Worm (Caenorhabditis elegans): Measurements from ENCODE around the gene R05G6.9.

Gene R05G6.9

ce11 chrIV:7512617-7513233 lies 3.3 kb downstream of the R05G6.9 start, which contains the start of the genes plc-4 and R05G6.4 (continued):
- no peak for TF ChIP-seq F49E8.2 (tag; optimal IDR thresholded peaks at IDR 0.05; ENCODE audit: borderline replicate concordance)
- no peak for TF ChIP-seq madf-5 (GFP tag; IDR thresholded peaks at IDR 0.05)
- peak; percentile 66 for TF ChIP-seq R02D3.7 (tag; optimal IDR thresholded peaks at IDR 0.05)

- TF ChIP-seq attf-4 (tag; optimal IDR thresholded peaks at IDR 0.05) (no peak), dpl-1 (GFP tag; optimal IDR thresholded peaks at IDR 0.05) (peak; percentile 18), egl-43 (GFP tag; IDR thresholded peaks at IDR 0.05) (no peak), ceh-62 (tag; optimal IDR thresholded peaks at IDR 0.05) (no peak), set-16 (GFP tag; IDR thresholded peaks at IDR 0.05) (no peak), lin-38 (GFP tag; IDR thresholded peaks at IDR 0.05) (no peak), lin-29 (GFP tag; IDR thresholded peaks at IDR 0.05) (no peak), lir-3 (tag; optimal IDR thresholded peaks at IDR 0.05) (no peak)
Measured at ce11 chrIV:7510829-7511228, 5.2 kb downstream of the R05G6.9 start.

- TF ChIP-seq cey-2 (tag; optimal IDR thresholded peaks at IDR 0.05; ENCODE audit: borderline replicate concordance, insufficient read depth) (no peak), egl-27 (tag; optimal IDR thresholded peaks at IDR 0.05) (no peak), hmg-1.1 (GFP tag; IDR thresholded peaks at IDR 0.05) (no peak), ceh-44 (GFP tag; IDR thresholded peaks at IDR 0.05) (no peak), attf-4 (tag; optimal IDR thresholded peaks at IDR 0.05) (no peak), lim-7 (GFP tag; IDR thresholded peaks at IDR 0.05) (no peak), unc-130 (GFP tag; optimal IDR thresholded peaks at IDR 0.05) (no peak), Y105C5A.15 (GFP tag; IDR thresholded peaks at IDR 0.05) (no peak), mxl-3 (GFP tag; optimal IDR thresholded peaks at IDR 0.05) (no peak), F37D6.2 (tag; optimal IDR thresholded peaks at IDR 0.05) (no peak), Y75B8A.6 (GFP tag; IDR thresholded peaks at IDR 0.05) (no peak), egl-43 (GFP tag; IDR thresholded peaks at IDR 0.05) (no peak), lin-39 (tag; optimal IDR thresholded peaks at IDR 0.05) (no peak), daf-19 (GFP tag; conservative IDR thresholded peaks at IDR 0.05) (no peak), F26F4.8 (GFP tag; conservative IDR thresholded peaks at IDR 0.05) (no peak), ces-1 (GFP tag; optimal IDR thresholded peaks at IDR 0.05) (no peak), ceh-28 (tag; optimal IDR thresholded peaks at IDR 0.05) (no peak), F49E8.2 (tag; optimal IDR thresholded peaks at IDR 0.05; ENCODE audit: borderline replicate concordance) (peak; percentile 9), madf-9 (GFP tag; conservative IDR thresholded peaks at IDR 0.05) (no peak), nhr-10 (tag; optimal IDR thresholded peaks at IDR 0.05) (no peak), nhr-76 (tag; optimal IDR thresholded peaks at IDR 0.05) (no peak), Y48G9A.11 (GFP tag; IDR thresholded peaks at IDR 0.05) (0 out of 2 replicates have a peak, but pooled peaks have one; percentile 47), hlh-30 (tag; optimal IDR thresholded peaks at IDR 0.05; ENCODE audit: insufficient read depth) (no peak), zfp-2 (tag; optimal IDR thresholded peaks at IDR 0.05) (no peak), spr-1 (tag; optimal IDR thresholded peaks at IDR 0.05) (no peak), nhr-25 (tag; optimal IDR thresholded peaks at IDR 0.05; ENCODE audit: borderline replicate concordance, insufficient read depth) (no peak), snpc-4 (tag; optimal IDR thresholded peaks at IDR 0.05) (no peak), nhr-42 (GFP tag; IDR thresholded peaks at IDR 0.05) (no peak), pha-4 (GFP tag; IDR thresholded peaks at IDR 0.05) (no peak), pha-4 (tag; optimal IDR thresholded peaks at IDR 0.05) (no peak), lin-13 (GFP tag; optimal IDR thresholded peaks at IDR 0.05) (no peak), ztf-7 (tag; optimal IDR thresholded peaks at IDR 0.05) (no peak), nhr-111 (GFP tag; optimal IDR thresholded peaks at IDR 0.05) (no peak), lir-3 (tag; optimal IDR thresholded peaks at IDR 0.05) (no peak), nhr-41 (GFP tag; IDR thresholded peaks at IDR 0.05) (no peak), zag-1 (tag; optimal IDR thresholded peaks at IDR 0.05) (no peak), nhr-6 (tag; optimal IDR thresholded peaks at IDR 0.05) (no peak), dpl-1 (GFP tag; optimal IDR thresholded peaks at IDR 0.05) (peak; percentile 27), duxl-1 (tag; optimal IDR thresholded peaks at IDR 0.05; ENCODE audit: poor library complexity) (no peak), unc-62 (GFP tag; optimal IDR thresholded peaks at IDR 0.05 in 1 of 2) (peak in 1 of 2 experiments; percentile 38), unc-62 (tag; optimal IDR thresholded peaks at IDR 0.05) (no peak)
Measured at ce11 chrIV:7508850-7509249, 7.2 kb downstream of the R05G6.9 start.

All from whole organism, L4 larva.